Worm (Caenorhabditis elegans): ENCODE data around the gene eelo-1.

eelo-1 gene

DNA sequence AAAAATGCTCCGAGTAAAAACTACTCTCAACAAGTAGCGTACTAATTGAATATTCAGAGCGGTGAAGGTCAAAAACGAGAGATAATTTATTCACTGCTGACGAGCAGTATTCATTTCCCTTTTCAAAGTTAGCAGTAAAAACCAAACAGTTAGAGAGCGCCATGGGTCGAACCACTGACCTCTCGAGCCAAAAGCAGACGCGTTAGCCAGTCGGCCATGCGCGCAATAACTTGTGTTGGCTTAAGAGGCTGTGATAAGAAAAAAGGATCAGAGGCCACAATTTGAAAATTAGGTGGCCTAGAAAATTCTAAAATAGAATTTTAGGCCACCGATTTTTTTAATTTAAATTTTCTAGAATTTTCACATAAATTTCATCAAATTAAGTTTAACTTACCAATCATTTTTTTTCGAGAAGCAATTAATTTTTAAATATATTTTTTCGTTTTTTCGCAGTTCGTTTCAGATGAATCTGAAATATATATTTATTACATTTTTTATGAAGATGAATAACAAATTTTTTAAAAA, 42.4 kb upstream of the eelo-1 start, which contains the start of gene sms-3:
Gene sms-3, minus strand, starts transcription at position 475 of the 525 bp plus-strand sequence.
- TF ChIP-seq tbx-37 (GFP tag; conservative IDR thresholded peaks at IDR 0.05), result no peak
- TF ChIP-seq scrt-1 (GFP tag; IDR thresholded peaks at IDR 0.05), result no peak
- TF ChIP-seq hmg-4 (GFP tag; optimal IDR thresholded peaks at IDR 0.05), result no peak
- TF ChIP-seq flt-1 (GFP tag; IDR thresholded peaks at IDR 0.05), result peak; percentile 48; the same call in 1 of the 2 replicates
- TF ChIP-seq ets-7 (tag; optimal IDR thresholded peaks at IDR 0.05), result no peak
- no peak for TF ChIP-seq ama-1 (optimal IDR thresholded peaks at IDR 0.05)
- TF ChIP-seq pes-1 (GFP tag; IDR thresholded peaks at IDR 0.05), result peak; percentile 69
- no peak for TF ChIP-seq ceh-36 (tag; optimal IDR thresholded peaks at IDR 0.05)
- no peak for TF ChIP-seq sea-1 (GFP tag; conservative IDR thresholded peaks at IDR 0.05)
- no peak for TF ChIP-seq tra-4 (tag; optimal IDR thresholded peaks at IDR 0.05)
- peak; percentile 53; the same call in 1 of the 2 replicates for TF ChIP-seq tbx-11 (GFP tag; IDR thresholded peaks at IDR 0.05)
- TF ChIP-seq ceh-13 (GFP tag; optimal IDR thresholded peaks at IDR 0.05), result no peak
- no peak for TF ChIP-seq hmbx-1 (tag; optimal IDR thresholded peaks at IDR 0.05)

DNA sequence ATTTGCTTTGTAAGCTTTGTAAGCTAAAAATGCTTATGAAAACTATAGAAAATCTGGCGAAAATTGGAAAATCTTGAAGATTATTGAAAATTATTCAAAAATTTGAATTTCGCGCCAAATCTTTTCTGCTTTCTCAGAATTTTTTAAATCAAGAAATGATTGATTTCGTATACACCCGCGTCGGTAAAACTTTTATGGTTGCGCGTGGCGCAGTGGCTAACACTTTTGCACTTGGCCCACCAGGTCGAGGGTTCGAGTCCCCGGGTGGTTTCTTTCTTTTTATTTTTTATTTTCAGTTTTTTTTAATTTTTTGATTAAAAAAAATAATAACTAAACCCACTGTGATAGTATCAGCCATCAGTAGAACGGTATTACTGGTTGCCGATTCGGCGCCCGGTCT, 40.6 kb upstream of the eelo-1 start:
- peak; percentile 54; the same call in 1 of the 2 replicates for TF ChIP-seq pes-1 (GFP tag; IDR thresholded peaks at IDR 0.05)
- TF ChIP-seq scrt-1 (GFP tag; IDR thresholded peaks at IDR 0.05), result no peak

DNA sequence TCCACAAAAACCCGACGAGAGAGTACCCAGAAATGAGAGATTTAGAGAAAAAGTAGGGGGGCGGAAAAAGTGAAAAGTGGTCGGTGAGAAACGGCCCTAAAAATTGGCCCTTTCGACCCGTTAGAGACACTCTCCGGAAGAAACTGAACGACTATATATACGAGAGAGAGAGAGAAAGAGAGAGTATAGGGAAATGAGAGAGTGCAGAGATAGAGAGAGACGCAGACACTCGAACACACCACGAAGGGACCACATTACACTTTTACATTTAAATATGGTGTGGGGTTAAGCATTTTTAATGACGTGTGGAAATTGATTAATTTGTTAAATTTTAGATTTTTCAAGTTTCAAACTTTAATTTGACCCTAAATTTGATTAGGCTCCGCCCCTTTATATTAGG, 33.4 kb upstream of the eelo-1 start:
- TF ChIP-seq tra-4 (tag; optimal IDR thresholded peaks at IDR 0.05) (no peak), ets-7 (tag; optimal IDR thresholded peaks at IDR 0.05) (no peak), scrt-1 (GFP tag; IDR thresholded peaks at IDR 0.05) (0 out of 2 replicates have a peak, but pooled peaks have one; percentile 22), hmbx-1 (tag; optimal IDR thresholded peaks at IDR 0.05) (no peak), B0310.2 (tag; optimal IDR thresholded peaks at IDR 0.05) (no peak)

DNA sequence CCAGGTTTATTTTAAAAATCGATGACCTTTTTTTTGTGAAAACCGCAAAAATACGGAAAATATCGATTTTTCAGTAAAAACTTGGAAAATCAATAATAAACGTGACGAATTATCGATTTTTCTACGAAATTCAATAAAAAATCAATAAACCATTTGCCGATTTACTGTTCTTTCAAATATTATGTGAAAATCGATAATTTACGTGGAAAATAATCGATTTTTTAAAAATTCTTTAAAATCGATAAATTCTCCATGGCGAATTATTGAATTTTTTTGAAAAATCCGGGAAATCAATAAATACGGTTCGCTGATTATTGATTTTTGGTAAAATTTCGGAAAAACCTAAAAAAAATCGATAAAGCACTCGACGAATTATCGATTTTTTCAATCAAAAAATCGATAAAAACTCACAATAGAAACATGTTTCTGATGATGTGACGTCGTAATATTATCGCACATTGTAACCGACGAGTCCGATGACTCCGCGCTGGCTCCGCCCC, 25.9 kb upstream of the eelo-1 start:
- TF ChIP-seq hmbx-1 (tag; optimal IDR thresholded peaks at IDR 0.05) (no peak), ama-1 (optimal IDR thresholded peaks at IDR 0.05) (no peak), sea-1 (GFP tag; conservative IDR thresholded peaks at IDR 0.05) (no peak)

DNA sequence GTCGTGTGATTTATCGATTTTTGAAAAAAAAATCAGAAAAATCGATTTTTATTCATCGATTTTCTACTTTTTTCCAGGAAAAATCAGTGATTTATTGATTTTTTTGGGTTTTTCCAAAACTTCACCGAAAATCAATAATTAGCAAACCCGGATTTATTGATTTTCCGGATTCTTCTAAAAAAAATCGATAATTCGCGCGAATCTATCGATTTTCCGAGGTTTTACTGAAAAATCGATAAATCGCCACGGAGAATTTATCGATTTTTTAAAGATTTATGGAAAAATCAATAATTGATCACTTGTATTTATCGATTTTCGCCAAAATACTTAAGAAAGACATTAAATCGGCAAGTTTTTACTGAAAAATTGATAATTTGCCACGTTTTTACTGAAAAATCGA, 25.2 kb upstream of the eelo-1 start:
- TF ChIP-seq ceh-36 (tag; optimal IDR thresholded peaks at IDR 0.05), result no peak
- no peak for TF ChIP-seq tbx-11 (GFP tag; IDR thresholded peaks at IDR 0.05)
- TF ChIP-seq hmg-4 (GFP tag; optimal IDR thresholded peaks at IDR 0.05), result no peak
- TF ChIP-seq hnd-1 (tag; optimal IDR thresholded peaks at IDR 0.05), result no peak
- no peak for TF ChIP-seq ceh-13 (GFP tag; optimal IDR thresholded peaks at IDR 0.05)
- no peak for TF ChIP-seq B0310.2 (tag; optimal IDR thresholded peaks at IDR 0.05)
- TF ChIP-seq F13C5.2 (tag; optimal IDR thresholded peaks at IDR 0.05), result no peak
- TF ChIP-seq ets-7 (tag; optimal IDR thresholded peaks at IDR 0.05), result no peak
- no peak for TF ChIP-seq sea-1 (GFP tag; conservative IDR thresholded peaks at IDR 0.05)
- no peak for TF ChIP-seq scrt-1 (GFP tag; IDR thresholded peaks at IDR 0.05)
- TF ChIP-seq tra-4 (tag; optimal IDR thresholded peaks at IDR 0.05), result no peak
- TF ChIP-seq aly-1 (tag; optimal IDR thresholded peaks at IDR 0.05), result no peak
- TF ChIP-seq tbx-37 (GFP tag; conservative IDR thresholded peaks at IDR 0.05), result no peak
- no peak for TF ChIP-seq flt-1 (GFP tag; IDR thresholded peaks at IDR 0.05)
- TF ChIP-seq hmbx-1 (tag; optimal IDR thresholded peaks at IDR 0.05), result no peak
- no peak for TF ChIP-seq ama-1 (optimal IDR thresholded peaks at IDR 0.05)
- no peak for TF ChIP-seq pes-1 (GFP tag; IDR thresholded peaks at IDR 0.05)

DNA sequence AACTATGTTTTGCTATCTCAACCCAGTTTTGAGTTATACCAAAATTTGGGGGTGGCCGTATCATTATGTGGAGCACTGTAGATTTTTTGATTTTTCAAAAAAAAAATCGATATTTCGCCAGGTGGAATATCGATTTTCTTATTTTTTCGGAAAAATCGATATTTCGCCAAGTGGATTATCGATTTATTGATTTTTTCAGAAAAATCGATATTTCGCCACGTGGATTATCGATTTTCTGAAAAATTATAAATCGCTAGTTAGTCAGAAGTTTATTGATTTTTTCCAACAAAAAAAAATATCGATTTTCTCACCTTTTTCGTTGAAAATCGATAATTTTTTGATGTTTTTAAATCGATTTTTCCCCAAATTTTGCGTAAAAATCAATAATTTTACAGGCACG, 21.8 kb upstream of the eelo-1 start:
- TF ChIP-seq tbx-37 (GFP tag; conservative IDR thresholded peaks at IDR 0.05), result no peak
- no peak for TF ChIP-seq aly-1 (tag; optimal IDR thresholded peaks at IDR 0.05)

DNA sequence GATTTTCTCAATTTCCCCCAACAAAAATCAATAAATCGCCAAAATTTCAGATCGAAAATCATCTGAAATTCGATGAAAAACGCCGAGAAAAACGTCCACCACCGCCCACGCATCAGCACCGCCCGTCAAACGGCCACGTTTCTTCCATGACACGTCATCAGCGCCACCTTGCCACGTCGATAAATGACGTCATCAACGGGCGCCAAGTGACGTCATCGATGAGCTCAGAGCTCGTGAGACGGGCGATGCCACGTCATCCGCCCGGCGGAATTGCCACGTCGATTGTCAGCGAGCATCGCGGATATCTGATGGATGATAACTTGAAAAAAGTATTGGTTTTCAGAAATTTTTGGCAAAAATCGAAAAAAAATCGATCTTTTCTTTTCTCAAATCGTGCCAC, 20.7 kb upstream of the eelo-1 start:
- no peak for TF ChIP-seq tbx-11 (GFP tag; IDR thresholded peaks at IDR 0.05)
- TF ChIP-seq hmg-4 (GFP tag; optimal IDR thresholded peaks at IDR 0.05), result no peak
- no peak for TF ChIP-seq flt-1 (GFP tag; IDR thresholded peaks at IDR 0.05)
- no peak for TF ChIP-seq tbx-37 (GFP tag; conservative IDR thresholded peaks at IDR 0.05)
- TF ChIP-seq pes-1 (GFP tag; IDR thresholded peaks at IDR 0.05), result no peak
- TF ChIP-seq ama-1 (optimal IDR thresholded peaks at IDR 0.05), result no peak
- no peak for TF ChIP-seq tra-4 (tag; optimal IDR thresholded peaks at IDR 0.05)
- no peak for TF ChIP-seq ceh-13 (GFP tag; optimal IDR thresholded peaks at IDR 0.05)
- no peak for TF ChIP-seq hmbx-1 (tag; optimal IDR thresholded peaks at IDR 0.05)
- TF ChIP-seq aly-1 (tag; optimal IDR thresholded peaks at IDR 0.05), result no peak
- no peak for TF ChIP-seq ceh-36 (tag; optimal IDR thresholded peaks at IDR 0.05)

DNA sequence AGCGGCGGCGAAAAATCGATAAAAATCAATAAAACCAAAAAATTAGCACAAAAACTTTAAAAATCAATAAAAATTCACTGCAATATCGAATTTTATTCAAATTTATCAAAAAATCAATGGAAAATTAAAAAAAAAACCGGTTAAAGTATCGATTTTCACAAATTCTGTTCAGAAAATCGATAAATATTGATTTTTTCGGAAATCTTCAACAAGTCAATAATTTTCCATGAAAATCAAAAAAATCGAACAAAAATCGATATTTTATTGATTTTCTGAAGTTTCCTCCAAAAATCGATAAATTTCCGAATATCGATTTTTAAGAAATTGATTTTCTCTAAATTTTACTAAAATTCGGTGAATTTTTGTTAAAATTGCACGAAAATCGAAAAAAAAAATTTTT, 20.2 kb upstream of the eelo-1 start:
- TF ChIP-seq hmbx-1 (tag; optimal IDR thresholded peaks at IDR 0.05) (no peak), F13C5.2 (tag; optimal IDR thresholded peaks at IDR 0.05) (no peak), hnd-1 (tag; optimal IDR thresholded peaks at IDR 0.05) (no peak), ama-1 (optimal IDR thresholded peaks at IDR 0.05) (no peak), aly-1 (tag; optimal IDR thresholded peaks at IDR 0.05) (no peak), tbx-11 (GFP tag; IDR thresholded peaks at IDR 0.05) (no peak), B0310.2 (tag; optimal IDR thresholded peaks at IDR 0.05) (no peak), tbx-37 (GFP tag; conservative IDR thresholded peaks at IDR 0.05) (no peak), hmg-4 (GFP tag; optimal IDR thresholded peaks at IDR 0.05) (no peak), scrt-1 (GFP tag; IDR thresholded peaks at IDR 0.05) (no peak), ceh-13 (GFP tag; optimal IDR thresholded peaks at IDR 0.05) (no peak), sea-1 (GFP tag; conservative IDR thresholded peaks at IDR 0.05) (no peak), flt-1 (GFP tag; IDR thresholded peaks at IDR 0.05) (no peak)

Measured in whole organism, early embryonic.